Fruit fly (Drosophila melanogaster): ENCODE data around the gene CG7168.

The CG7168 gene

dm6 chr3R:18220211-18220749 is 5.6 kb downstream of the CG7168 start, which contains the start of the genes CG7988 and CG7183 (continued):
- TF ChIP-seq zen2 (GFP tag; IDR thresholded peaks at IDR 0.05; ENCODE audit: partially characterized antibody) (no peak), org-1 (GFP tag; optimal IDR thresholded peaks at IDR 0.05) (peak; percentile 93), CG6175 (GFP tag; IDR thresholded peaks at IDR 0.05) (peak; percentile 93), eve (GFP tag; optimal IDR thresholded peaks at IDR 0.05) (peak in 1 of 2 experiments; percentile 70), esg (GFP tag; conservative IDR thresholded peaks at IDR 0.05) (peak; percentile 98), CrebB (tag; optimal IDR thresholded peaks at IDR 0.05) (peak; percentile 96), lbe (GFP tag; optimal IDR thresholded peaks at IDR 0.05) (peak; percentile 91), CG4404 (GFP tag; IDR thresholded peaks at IDR 0.05) (peak; percentile 98), cato (GFP tag; optimal IDR thresholded peaks at IDR 0.05; ENCODE audit: borderline replicate concordance) (peak; percentile 96), CG30020 (tag; optimal IDR thresholded peaks at IDR 0.05) (peak; percentile 89), CG6254 (GFP tag; optimal IDR thresholded peaks at IDR 0.05) (peak; percentile 87), ems (GFP tag; optimal IDR thresholded peaks at IDR 0.05) (peak; percentile 93), CG14441 (GFP tag; IDR thresholded peaks at IDR 0.05) (peak; percentile 98), Max (GFP tag; optimal IDR thresholded peaks at IDR 0.05) (peak; percentile 96), gcm (GFP tag; optimal IDR thresholded peaks at IDR 0.05) (peak; percentile 99), CG10147 (GFP tag; optimal IDR thresholded peaks at IDR 0.05) (peak; percentile 95), Jarid2 (GFP tag; optimal IDR thresholded peaks at IDR 0.05) (peak; percentile 77), ac (GFP tag; optimal IDR thresholded peaks at IDR 0.05) (peak; percentile 79), CG7372 (GFP tag; IDR thresholded peaks at IDR 0.05) (peak; percentile 97), MESR4 (GFP tag; optimal IDR thresholded peaks at IDR 0.05) (peak; percentile 56), E2f2 (GFP tag; IDR thresholded peaks at IDR 0.05) (peak; percentile 83), seq (GFP tag; IDR thresholded peaks at IDR 0.05) (peak; percentile 96), ash1 (GFP tag; optimal IDR thresholded peaks at IDR 0.05) (no peak), Optix (GFP tag; IDR thresholded peaks at IDR 0.05) (no peak), twi (tag; optimal IDR thresholded peaks at IDR 0.05) (peak; percentile 97), CG5245 (GFP tag; optimal IDR thresholded peaks at IDR 0.05) (peak; percentile 94), Chrac-16 (GFP tag; optimal IDR thresholded peaks at IDR 0.05) (peak; percentile 98), bbx (GFP tag; IDR thresholded peaks at IDR 0.05; ENCODE audit: partially characterized antibody) (no peak), CG43689 (GFP tag; IDR thresholded peaks at IDR 0.05) (peak; percentile 91), CG15479 (GFP tag; optimal IDR thresholded peaks at IDR 0.05) (peak; percentile 79), tx (GFP tag; optimal IDR thresholded peaks at IDR 0.05) (peak; percentile 93), CG17802 (tag; optimal IDR thresholded peaks at IDR 0.05) (peak; percentile 86), TFAM (GFP tag; optimal IDR thresholded peaks at IDR 0.05) (peak; percentile 66), run (tag; optimal IDR thresholded peaks at IDR 0.05) (peak; percentile 94), p53 (GFP tag; optimal IDR thresholded peaks at IDR 0.05) (peak; percentile 70), CG14014 (GFP tag; IDR thresholded peaks at IDR 0.05) (peak; percentile 97), ERR (GFP tag; optimal IDR thresholded peaks at IDR 0.05) (peak; percentile 85), Trl (optimal IDR thresholded peaks at IDR 0.05) (no peak), Trl (GFP tag; optimal IDR thresholded peaks at IDR 0.05) (peak; percentile 95), Ptx1 (GFP tag; IDR thresholded peaks at IDR 0.05) (peak; percentile 100), slp2 (GFP tag; optimal IDR thresholded peaks at IDR 0.05) (peak; percentile 86), Dref (GFP tag; IDR thresholded peaks at IDR 0.05) (peak; percentile 38; the same call in 1 of the 2 replicates), gsb (GFP tag; IDR thresholded peaks at IDR 0.05) (peak; percentile 94), CG16779 (GFP tag; IDR thresholded peaks at IDR 0.05) (peak; percentile 90), slou (GFP tag; optimal IDR thresholded peaks at IDR 0.05) (peak; percentile 92), Hmx (GFP tag; optimal IDR thresholded peaks at IDR 0.05) (peak; percentile 95), Sry-β (GFP tag; optimal IDR thresholded peaks at IDR 0.05) (peak; percentile 65), bowl (GFP tag; IDR thresholded peaks at IDR 0.05) (peak; percentile 91), maf-S (GFP tag; optimal IDR thresholded peaks at IDR 0.05) (peak; percentile 94), bcd (GFP tag; optimal IDR thresholded peaks at IDR 0.05) (peak; percentile 96), ci (GFP tag; IDR thresholded peaks at IDR 0.05) (peak; percentile 97), zfh1 (GFP tag; IDR thresholded peaks at IDR 0.05) (peak; percentile 99)

Measured in whole organism, embryonic.